Worm (Caenorhabditis elegans) whole organism, L3 larva: ENCODE data around the gene pes-1.

ENCODE experiments used
- elt-1 ChIP-seq: fragments of 150-350 bp; optimal IDR thresholded peaks from 2 replicates; lab custom pipeline; 2014; ENCODE audit warnings: missing biosample characterization, missing genetic modification characterization
- fos-1 ChIP-seq: fragments of 150-350 bp; optimal IDR thresholded peaks from 2 replicates; lab custom pipeline; 2014; ENCODE audit warnings: missing biosample characterization, missing genetic modification characterization
- lin-39 ChIP-seq: fragments of 150-350 bp; optimal IDR thresholded peaks from 2 replicates; lab custom pipeline; 2018; ENCODE audit warnings: missing biosample characterization, missing genetic modification reagents, missing genetic modification characterization
- nhr-76 ChIP-seq: fragments of 150-350 bp; sonication (generic microtip); optimal IDR thresholded peaks from 5 replicates; lab custom pipeline; 2014; ENCODE audit warnings: missing biosample characterization, missing genetic modification characterization
- snpc-4 ChIP-seq: fragments of 150-350 bp; optimal IDR thresholded peaks from 2 replicates; lab custom pipeline; 2014; ENCODE audit warnings: missing biosample characterization, missing genetic modification characterization
- unc-62 ChIP-seq: fragments of 150-350 bp; sonication (generic microtip); optimal IDR thresholded peaks from 4 replicates; lab custom pipeline; 2014; ENCODE audit warnings: missing biosample characterization, missing genetic modification reagents, missing genetic modification characterization

- no peak for TF ChIP-seq lin-39 (tag; lab: Kevin White, UChicago)
- no peak for TF ChIP-seq snpc-4 (tag; lab: Kevin White, UChicago)
- TF ChIP-seq unc-62 (GFP tag; lab: Kevin White, UChicago): no peak
- TF ChIP-seq fos-1 (tag; lab: Kevin White, UChicago): no peak
- no peak for TF ChIP-seq elt-1
- TF ChIP-seq nhr-76 (tag; lab: Kevin White, UChicago): no peak
Measured at ce11 chrIV:4977176-4977693, 25.3 kb upstream of the pes-1 start, which contains the start of gene E03H12.5.
